Worm (Caenorhabditis elegans): ENCODE results near the gene dao-6.

DNA sequence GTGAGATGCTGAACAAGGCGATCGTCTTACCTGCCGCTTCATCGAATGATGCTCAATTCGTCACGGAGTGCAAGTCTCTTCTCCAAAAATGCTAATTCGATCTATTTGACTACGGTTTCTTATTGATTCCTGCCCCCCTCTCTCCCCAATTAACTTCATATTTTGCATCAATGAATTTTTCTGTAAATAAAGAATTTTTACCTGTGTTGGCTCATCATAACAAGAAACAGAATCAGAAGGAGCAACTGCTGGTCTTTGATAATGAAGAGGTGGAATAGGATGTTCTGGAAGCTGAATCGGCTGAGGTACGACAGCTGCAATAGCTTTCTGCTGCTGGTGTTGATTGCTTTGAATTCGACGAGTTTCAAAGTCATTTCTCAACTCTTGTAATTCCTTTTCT, 24.2 kb upstream of the dao-6 start:
- no peak for TF ChIP-seq nhr-25 (tag; optimal IDR thresholded peaks at IDR 0.05)
- TF ChIP-seq ztf-11 (tag; optimal IDR thresholded peaks at IDR 0.05): no peak
- TF ChIP-seq egl-27 (tag; optimal IDR thresholded peaks at IDR 0.05): no peak
- TF ChIP-seq nhr-23 (tag; optimal IDR thresholded peaks at IDR 0.05): no peak
- no peak for TF ChIP-seq elt-1 (tag; optimal IDR thresholded peaks at IDR 0.05)
- TF ChIP-seq ama-1 (optimal IDR thresholded peaks at IDR 0.05): no peak
- TF ChIP-seq Y55F3AM.14 (GFP tag; optimal IDR thresholded peaks at IDR 0.05): no peak
- TF ChIP-seq aly-2 (tag; optimal IDR thresholded peaks at IDR 0.05): no peak
- TF ChIP-seq gmeb-1 (tag; optimal IDR thresholded peaks at IDR 0.05): no peak
- TF ChIP-seq unc-62 (GFP tag; optimal IDR thresholded peaks at IDR 0.05): no peak
- TF ChIP-seq skn-1 (tag; optimal IDR thresholded peaks at IDR 0.05): no peak
- TF ChIP-seq nhr-77 (tag; optimal IDR thresholded peaks at IDR 0.05): no peak
- no peak for TF ChIP-seq nhr-10 (tag; optimal IDR thresholded peaks at IDR 0.05)

All from whole organism, L2 larva.